Fruit fly (Drosophila melanogaster) whole organism, embryonic: Measurements from ENCODE around the gene Tcs4.

ENCODE experiments used
- Asciz ChIP-seq: fragments of 200-800 bp; sonication (Bioruptor generic); optimal IDR thresholded peaks from 2 replicates; lab custom pipeline; 2017; ENCODE audit warnings: missing biosample characterization, mild to moderate bottlenecking, missing genetic modification characterization, missing genetic modification reagents
- CG11093 ChIP-seq: fragments of 200-800 bp; sonication (Bioruptor generic); IDR thresholded peaks from 3 replicates; pipeline ENCODE4 v1.3.6; 2022; ENCODE audit warnings: missing biosample characterization, missing genetic modification characterization
- CG11695 ChIP-seq: fragments of 200-800 bp; sonication (Bioruptor generic); IDR thresholded peaks from 3 replicates; pipeline ENCODE4 v1.3.6; 2022; ENCODE audit warnings: missing biosample characterization, missing genetic modification characterization
- CG12071 ChIP-seq: fragments of 200-800 bp; sonication (Bioruptor generic); optimal IDR thresholded peaks from 3 replicates; lab custom pipeline; 2018; ENCODE audit warnings: missing biosample characterization, mild to moderate bottlenecking, missing genetic modification characterization
- CG12299 ChIP-seq: fragments of 200-800 bp; sonication (Bioruptor generic); optimal IDR thresholded peaks from 2 replicates; lab custom pipeline; 2018; ENCODE audit warnings: missing biosample characterization, mild to moderate bottlenecking, missing genetic modification characterization
- CG12659 ChIP-seq: fragments of 200-800 bp; sonication (Bioruptor generic); optimal IDR thresholded peaks from 3 replicates; lab custom pipeline; 2017; ENCODE audit warnings: mild to moderate bottlenecking, missing biosample characterization, missing genetic modification reagents, missing genetic modification characterization
- CG12769 ChIP-seq: fragments of 200-800 bp; sonication (Bioruptor generic); optimal IDR thresholded peaks from 2 replicates; lab custom pipeline; 2019; ENCODE audit warnings: missing biosample characterization, mild to moderate bottlenecking, missing genetic modification characterization, moderate library complexity
- CG17186 ChIP-seq: fragments of 200-800 bp; sonication (Bioruptor generic); optimal IDR thresholded peaks from 3 replicates; lab custom pipeline; 2017; ENCODE audit warnings: missing biosample characterization, missing genetic modification reagents, missing genetic modification characterization
- CG18476 ChIP-seq: fragments of 200-800 bp; sonication (Bioruptor generic); optimal IDR thresholded peaks from 2 replicates; lab custom pipeline; 2016; ENCODE audit warnings: missing biosample characterization, mild to moderate bottlenecking, missing genetic modification characterization
- CG18599 ChIP-seq: fragments of 200-800 bp; sonication (Bioruptor generic); optimal IDR thresholded peaks from 3 replicates; lab custom pipeline; 2017; ENCODE audit warnings: missing biosample characterization, missing genetic modification characterization, mild to moderate bottlenecking, moderate library complexity, missing genetic modification reagents
- CG3281 ChIP-seq: fragments of 200-800 bp; sonication (Bioruptor generic); optimal IDR thresholded peaks from 3 replicates; lab custom pipeline; 2017; ENCODE audit warnings: missing biosample characterization, mild to moderate bottlenecking, missing genetic modification characterization
- CG33213 ChIP-seq: fragments of 200-800 bp; sonication (Bioruptor generic); optimal IDR thresholded peaks from 3 replicates; lab custom pipeline; 2016; ENCODE audit warnings: missing biosample characterization, missing genetic modification characterization
- CG34422 ChIP-seq: fragments of 200-800 bp; sonication (Bioruptor generic); IDR thresholded peaks from 3 replicates; pipeline ENCODE4 v1.3.6; 2022; ENCODE audit warnings: missing biosample characterization, missing genetic modification characterization
- CG4424 ChIP-seq: fragments of 200-800 bp; sonication (Bioruptor generic); optimal IDR thresholded peaks from 3 replicates; lab custom pipeline; 2016; ENCODE audit warnings: missing biosample characterization, missing genetic modification characterization
- CG6175 ChIP-seq: fragments of 200-800 bp; sonication (Bioruptor generic); IDR thresholded peaks from 3 replicates; pipeline ENCODE4 v1.3.6; 2022; ENCODE audit warnings: missing biosample characterization, missing genetic modification characterization
- CG6765 ChIP-seq: fragments of 200-800 bp; sonication (Bioruptor generic); optimal IDR thresholded peaks from 3 replicates; lab custom pipeline; 2017; ENCODE audit warnings: missing biosample characterization, mild to moderate bottlenecking, missing genetic modification characterization
- CG7745 ChIP-seq: fragments of 200-800 bp; sonication (Bioruptor generic); optimal IDR thresholded peaks from 2 replicates; lab custom pipeline; 2018; ENCODE audit warnings: missing biosample characterization, mild to moderate bottlenecking, missing genetic modification characterization, moderate library complexity
- CG8388 ChIP-seq: fragments of 200-800 bp; sonication (Bioruptor generic); optimal IDR thresholded peaks from 2 replicates; lab custom pipeline; 2019; ENCODE audit warnings: missing biosample characterization, mild to moderate bottlenecking, missing genetic modification characterization, moderate library complexity
- Chrac-16 ChIP-seq: fragments of 200-800 bp; sonication (Bioruptor generic); optimal IDR thresholded peaks from 3 replicates; lab custom pipeline; 2016; ENCODE audit warnings: missing biosample characterization, missing genetic modification characterization
- Dek ChIP-seq: fragments of 200-800 bp; sonication (Bioruptor generic); optimal IDR thresholded peaks from 3 replicates; lab custom pipeline; 2019; ENCODE audit warnings: missing biosample characterization, mild to moderate bottlenecking, missing genetic modification characterization, moderate library complexity
- Ets97D ChIP-seq: fragments of 200-800 bp; sonication (Bioruptor generic); optimal IDR thresholded peaks from 3 replicates; lab custom pipeline; 2016; ENCODE audit warnings: missing biosample characterization, missing genetic modification characterization
- Gug ChIP-seq: fragments of 200-800 bp; sonication (Bioruptor generic); IDR thresholded peaks from 4 replicates; pipeline ENCODE4 v1.3.6; 2022; ENCODE audit warnings: missing biosample characterization, missing genetic modification characterization
- H15 ChIP-seq: fragments of 200-800 bp; sonication (Bioruptor generic); IDR thresholded peaks from 3 replicates; pipeline ENCODE4 v1.3.6; 2022; ENCODE audit warnings: missing biosample characterization, missing genetic modification characterization
- Hmr ChIP-seq: fragments of 200-800 bp; sonication (Bioruptor generic); optimal IDR thresholded peaks from 3 replicates; lab custom pipeline; 2017; ENCODE audit warnings: mild to moderate bottlenecking, missing biosample characterization, missing genetic modification reagents, missing genetic modification characterization
- Lhr ChIP-seq: fragments of 200-800 bp; sonication (Bioruptor generic); optimal IDR thresholded peaks from 3 replicates; lab custom pipeline; 2017; ENCODE audit warnings: mild to moderate bottlenecking, missing biosample characterization, missing genetic modification reagents, missing genetic modification characterization
- Mes4 ChIP-seq: fragments of 200-800 bp; sonication (Bioruptor generic); optimal IDR thresholded peaks from 2 replicates; lab custom pipeline; 2016; ENCODE audit warnings: missing biosample characterization, missing genetic modification characterization
- Rx ChIP-seq: fragments of 200-800 bp; sonication (Bioruptor generic); IDR thresholded peaks from 2 replicates; pipeline ENCODE4 v1.3.6; 2022; ENCODE audit warnings: missing biosample characterization, missing genetic modification characterization
- Spps ChIP-seq: fragments of 200-800 bp; sonication (Bioruptor generic); optimal IDR thresholded peaks from 2 replicates; lab custom pipeline; 2018; ENCODE audit warnings: missing biosample characterization, mild to moderate bottlenecking, missing genetic modification characterization
- Usf ChIP-seq: fragments of 200-800 bp; sonication (Bioruptor generic); optimal IDR thresholded peaks from 2 replicates; lab custom pipeline; 2017; ENCODE audit warnings: missing genotype, missing biosample characterization, missing genetic modification characterization
- Vsx1 ChIP-seq: fragments of 200-800 bp; sonication (Bioruptor generic); optimal IDR thresholded peaks from 2 replicates; lab custom pipeline; 2017; ENCODE audit warnings: missing biosample characterization, mild to moderate bottlenecking, missing genetic modification characterization, missing genetic modification reagents
- amos ChIP-seq: fragments of 200-800 bp; sonication (Bioruptor generic); IDR thresholded peaks from 2 replicates; pipeline ENCODE4 v1.3.6; 2022; ENCODE audit warnings: missing biosample characterization, missing genetic modification characterization; ENCODE audit not compliant: partially characterized antibody
- bigmax ChIP-seq: fragments of 200-800 bp; sonication (Bioruptor generic); optimal IDR thresholded peaks from 2 replicates; lab custom pipeline; 2018; ENCODE audit warnings: missing biosample characterization, mild to moderate bottlenecking, missing genetic modification characterization
- chif ChIP-seq, 2 experiments: fragments of 200-800 bp; sonication (Bioruptor generic); optimal IDR thresholded peaks; 3 replicates each; lab custom pipeline; 2016; ENCODE audit warnings: missing biosample characterization in 2 of 2, missing genetic modification characterization in 2 of 2
- ci ChIP-seq: fragments of 200-800 bp; sonication (Bioruptor generic); IDR thresholded peaks from 3 replicates; pipeline ENCODE4 v1.3.6; 2022; ENCODE audit warnings: missing biosample characterization, missing genetic modification characterization
- da ChIP-seq: fragments of 200-800 bp; sonication (Bioruptor generic); optimal IDR thresholded peaks from 2 replicates; lab custom pipeline; 2016; ENCODE audit warnings: missing biosample characterization, missing genetic modification characterization
- eve ChIP-seq, 2 experiments: fragments of >200 bp; optimal IDR thresholded peaks; 2 replicates each; lab custom pipeline; 2017; ENCODE audit warnings: missing biosample characterization in 2 of 2, missing genetic modification characterization in 2 of 2
- fd96Cb ChIP-seq: fragments of 200-800 bp; sonication (Bioruptor generic); optimal IDR thresholded peaks from 2 replicates; lab custom pipeline; 2018; ENCODE audit warnings: missing biosample characterization, mild to moderate bottlenecking, missing genetic modification characterization, moderate library complexity
- gem ChIP-seq: fragments of 200-800 bp; sonication (Bioruptor generic); optimal IDR thresholded peaks from 2 replicates; lab custom pipeline; 2019; ENCODE audit warnings: missing biosample characterization, mild to moderate bottlenecking, missing genetic modification characterization, moderate library complexity
- gt ChIP-seq: fragments of 200-800 bp; sonication (Bioruptor generic); IDR thresholded peaks from 2 replicates; pipeline ENCODE4 v1.3.6; 2022; ENCODE audit warnings: missing biosample characterization, missing genetic modification characterization
- hb ChIP-seq: fragments of 200-800 bp; sonication (Bioruptor generic); IDR thresholded peaks from 3 replicates; pipeline ENCODE4 v1.3.6; 2022; ENCODE audit warnings: missing biosample characterization, missing genetic modification characterization; ENCODE audit not compliant: partially characterized antibody
- inv ChIP-seq: fragments of 200-800 bp; sonication (Bioruptor generic); IDR thresholded peaks from 2 replicates; pipeline ENCODE4 v1.3.6; 2022; ENCODE audit warnings: missing biosample characterization, missing genetic modification characterization; ENCODE audit not compliant: partially characterized antibody
- kay ChIP-seq: fragments of 200-800 bp; sonication (Bioruptor generic); optimal IDR thresholded peaks from 2 replicates; lab custom pipeline; 2016; ENCODE audit warnings: missing biosample characterization, missing genetic modification characterization
- lmd ChIP-seq: fragments of 200-800 bp; sonication (Bioruptor generic); IDR thresholded peaks from 2 replicates; pipeline ENCODE4 v1.3.6; 2022; ENCODE audit warnings: missing biosample characterization, missing genetic modification characterization
- mld ChIP-seq: fragments of 200-800 bp; sonication (Bioruptor generic); IDR thresholded peaks from 3 replicates; pipeline ENCODE4 v1.3.6; 2022; ENCODE audit warnings: missing biosample characterization, missing genetic modification characterization; ENCODE audit not compliant: partially characterized antibody
- shn ChIP-seq: fragments of 200-800 bp; sonication (Bioruptor generic); optimal IDR thresholded peaks from 3 replicates; lab custom pipeline; 2016; ENCODE audit warnings: missing biosample characterization, missing genetic modification characterization
- sim ChIP-seq: fragments of 200-800 bp; sonication (Bioruptor generic); IDR thresholded peaks from 2 replicates; pipeline ENCODE4 v1.3.6; 2022; ENCODE audit warnings: missing biosample characterization, missing genetic modification characterization
- slbo ChIP-seq: fragments of 200-800 bp; sonication (Bioruptor generic); IDR thresholded peaks from 2 replicates; pipeline ENCODE4 v1.3.6; 2022; ENCODE audit warnings: missing biosample characterization, missing genetic modification characterization
- toy ChIP-seq: fragments of 200-800 bp; sonication (Bioruptor generic); IDR thresholded peaks from 2 replicates; pipeline ENCODE4 v1.3.6; 2022; ENCODE audit warnings: missing biosample characterization, missing genetic modification characterization
- twi ChIP-seq: fragments of 200-800 bp; optimal IDR thresholded peaks from 2 replicates; lab custom pipeline; 2019; ENCODE audit warnings: missing biosample characterization, mild to moderate bottlenecking, missing genetic modification characterization, moderate library complexity
- tx ChIP-seq: fragments of 200-800 bp; sonication (Bioruptor generic); optimal IDR thresholded peaks from 2 replicates; lab custom pipeline; 2016; ENCODE audit warnings: missing biosample characterization, missing genetic modification characterization
- zf30C ChIP-seq: fragments of 200-800 bp; sonication (Bioruptor generic); optimal IDR thresholded peaks from 3 replicates; lab custom pipeline; 2018; ENCODE audit warnings: missing biosample characterization, mild to moderate bottlenecking, missing genetic modification characterization

The Tcs4 gene

dm6 chrX:19668405-19668804, 33.1 kb downstream of the Tcs4 start (continued):
- peak; percentile 91 for TF ChIP-seq Vsx1
- TF ChIP-seq H15 (GFP tag; lab: Robert Waterston, UW): peak; percentile 90
- TF ChIP-seq inv (GFP tag; lab: Robert Waterston, UW): no peak
- peak; percentile 89 for TF ChIP-seq Ets97D (GFP tag; lab: Kevin White, UChicago)
- peak; percentile 90 for TF ChIP-seq Lhr (GFP tag; lab: Kevin White, UChicago)
- peak; percentile 91 for TF ChIP-seq Rx
- TF ChIP-seq Asciz: peak; percentile 77
- peak; percentile 94 for TF ChIP-seq Dek (tag; lab: Kevin White, UChicago)
- TF ChIP-seq CG18599 (GFP tag; lab: Kevin White, UChicago): peak; percentile 95
- TF ChIP-seq CG11695: peak; percentile 79
- peak; percentile 98 for TF ChIP-seq Chrac-16 (GFP tag; lab: Kevin White, UChicago)
- TF ChIP-seq sim (GFP tag; lab: Robert Waterston, UW): peak; percentile 73
- TF ChIP-seq slbo (GFP tag; lab: Robert Waterston, UW): peak; percentile 98
- TF ChIP-seq hb (GFP tag; lab: Robert Waterston, UW): no peak
- peak; percentile 96 for TF ChIP-seq CG12659 (GFP tag; lab: Kevin White, UChicago)
- TF ChIP-seq fd96Cb (tag; lab: Kevin White, UChicago): peak; percentile 93
- peak; percentile 94 for TF ChIP-seq CG12299
- peak; percentile 78 for TF ChIP-seq CG6765 (GFP tag; lab: Kevin White, UChicago)
- TF ChIP-seq da (GFP tag; lab: Kevin White, UChicago): peak; percentile 93
- peak; percentile 98 for TF ChIP-seq shn
- peak; percentile 91 for TF ChIP-seq CG12071 (GFP tag; lab: Kevin White, UChicago)
- peak; percentile 97 for TF ChIP-seq tx (GFP tag; lab: Kevin White, UChicago)
- peak; percentile 92 for TF ChIP-seq lmd (GFP tag; lab: Robert Waterston, UW)
- peak; percentile 94 for TF ChIP-seq CG4424
- peak; percentile 87 for TF ChIP-seq CG3281 (GFP tag; lab: Kevin White, UChicago)
- peak; percentile 89 for TF ChIP-seq CG6175
- TF ChIP-seq gem: peak; percentile 97
- no peak for TF ChIP-seq zf30C (GFP tag; lab: Kevin White, UChicago)
- TF ChIP-seq CG8388 (GFP tag; lab: Kevin White, UChicago): peak; percentile 94
- TF ChIP-seq toy (GFP tag; lab: Robert Waterston, UW): peak; percentile 72; the same call in 1 of the 2 replicates
- TF ChIP-seq CG7745 (tag; lab: Kevin White, UChicago): peak; percentile 15
- TF ChIP-seq ci (GFP tag; lab: Robert Waterston, UW): peak; percentile 98
- peak; percentile 95 for TF ChIP-seq Gug (GFP tag; lab: Robert Waterston, UW)
- TF ChIP-seq Mes4 (GFP tag; lab: Kevin White, UChicago): peak; percentile 97
- TF ChIP-seq Hmr (GFP tag; lab: Kevin White, UChicago): peak; percentile 96
- TF ChIP-seq eve (GFP tag; optimal IDR thresholded peaks at IDR 0.05; lab: Kevin White, UChicago): peak in 1 of 2 experiments; percentile 55
- no peak for TF ChIP-seq amos (GFP tag; lab: Robert Waterston, UW)
- peak; percentile 86 for TF ChIP-seq gt
- TF ChIP-seq mld (GFP tag; lab: Robert Waterston, UW): no peak
- peak; percentile 64 for TF ChIP-seq CG17186 (GFP tag; lab: Kevin White, UChicago)
- peak; percentile 92 for TF ChIP-seq twi (tag; lab: Kevin White, UChicago)
- peak; percentile 98 for TF ChIP-seq CG12769 (tag; lab: Kevin White, UChicago)
- peak; percentile 100 for TF ChIP-seq kay (GFP tag; lab: Kevin White, UChicago)
- peak; percentile 36 for TF ChIP-seq bigmax (GFP tag; lab: Kevin White, UChicago)
- peak; percentile 92 for TF ChIP-seq CG11093 (GFP tag; lab: Robert Waterston, UW)
- peak; percentile 97 for TF ChIP-seq Usf (GFP tag; lab: Kevin White, UChicago)
- peak; percentile 94 for TF ChIP-seq Spps
- peak; percentile 95 for TF ChIP-seq CG33213 (GFP tag; lab: Kevin White, UChicago)
- peak; percentile 98 for TF ChIP-seq chif (GFP tag; optimal IDR thresholded peaks at IDR 0.05; lab: Kevin White, UChicago)
- peak; percentile 93 for TF ChIP-seq CG34422 (GFP tag; lab: Robert Waterston, UW)
- peak; percentile 89 for TF ChIP-seq CG18476 (GFP tag; lab: Kevin White, UChicago)
